Worm (Caenorhabditis elegans) whole organism, midembryonic: ENCODE measurements around the gene Y46B2A.4.
A peak's percentile ranks its signal among the peaks of the same experiment; 100 is the strongest.
"Not testable (repeated sequence)": the region's sequence is repeated elsewhere in the genome, so short reads cannot be mapped to it uniquely, and the experiment has no call there.

ENCODE experiments used
- T22C8.4 ChIP-seq: fragments of 200-800 bp; sonication (Bioruptor generic); IDR thresholded peaks from 2 replicates; pipeline ENCODE4 v1.3.6; 2022; ENCODE audit warnings: missing genetic modification characterization, missing compliant biosample characterization
- cog-1 ChIP-seq: sonication (generic microtip); optimal IDR thresholded peaks from 2 replicates; lab custom pipeline; 2016; ENCODE audit warnings: missing genetic modification characterization, missing compliant biosample characterization
- flt-1 ChIP-seq: fragments of 200-800 bp; sonication (Bioruptor generic); IDR thresholded peaks from 2 replicates; pipeline ENCODE4 v1.3.6; 2022; ENCODE audit warnings: missing genetic modification characterization, missing compliant biosample characterization
- klf-2 ChIP-seq: fragments of 200-800 bp; sonication (Bioruptor generic); conservative IDR thresholded peaks from 2 replicates; pipeline ENCODE4 v1.3.6; 2022; ENCODE audit warnings: missing genetic modification reagents, missing genetic modification characterization, missing compliant biosample characterization
- med-1 ChIP-seq: sonication (generic microtip); optimal IDR thresholded peaks from 2 replicates; lab custom pipeline; 2017; ENCODE audit warnings: missing genetic modification characterization, mild to moderate bottlenecking, missing compliant biosample characterization, antibody characterized with exemption, missing genetic modification reagents; ENCODE audit not compliant: insufficient read depth
- ref-1 ChIP-seq: fragments of 200-800 bp; sonication (Bioruptor generic); conservative IDR thresholded peaks from 2 replicates; pipeline ENCODE4 v1.3.6; 2022; ENCODE audit warnings: missing genetic modification reagents, missing genetic modification characterization, missing compliant biosample characterization
- tab-1 ChIP-seq: fragments of 200-800 bp; sonication (Bioruptor generic); IDR thresholded peaks from 2 replicates; pipeline ENCODE4 v1.3.6; 2022; ENCODE audit warnings: missing genetic modification characterization, missing compliant biosample characterization
- ztf-23 ChIP-seq: fragments of 200-800 bp; sonication (Bioruptor generic); IDR thresholded peaks from 2 replicates; pipeline ENCODE4 v1.3.6; 2022; ENCODE audit warnings: missing genetic modification reagents, missing genetic modification characterization, missing compliant biosample characterization
- ztf-29 ChIP-seq: fragments of 200-800 bp; sonication (Bioruptor generic); IDR thresholded peaks from 2 replicates; pipeline ENCODE4 v1.3.6; 2022; ENCODE audit warnings: missing genetic modification reagents, missing genetic modification characterization, missing compliant biosample characterization

Gene Y46B2A.4

ce11 chrII:843971-844370 lies 17.7 kb upstream of the Y46B2A.4 start, which contains the start of gene F28A10.4:
F28A10.4 (plus strand) TSS chrII:844271.
- TF ChIP-seq T22C8.4 (GFP tag; lab: Robert Waterston, UW) (no peak), med-1 (GFP tag; lab: Kevin White, UChicago) (no peak), ref-1 (no peak), flt-1 (GFP tag; lab: Robert Waterston, UW) (no peak), klf-2 (GFP tag; lab: Robert Waterston, UW) (no peak), cog-1 (tag; lab: Kevin White, UChicago) (no peak), ztf-23 (GFP tag; lab: Robert Waterston, UW) (no peak), tab-1 (no peak), ztf-29 (GFP tag; lab: Robert Waterston, UW) (no peak)

ce11 chrII:845618-846017 lies 16.0 kb upstream of the Y46B2A.4 start, which contains the start of gene F28A10.7:
F28A10.7 (minus strand) TSS chrII:845718.
- no peak for TF ChIP-seq ref-1
- TF ChIP-seq klf-2 (GFP tag; lab: Robert Waterston, UW) = no peak
- TF ChIP-seq ztf-29 (GFP tag; lab: Robert Waterston, UW) = no peak
- TF ChIP-seq flt-1 (GFP tag; lab: Robert Waterston, UW) = no peak
- TF ChIP-seq tab-1 = no peak
- no peak for TF ChIP-seq ztf-23 (GFP tag; lab: Robert Waterston, UW)
- no peak for TF ChIP-seq T22C8.4 (GFP tag; lab: Robert Waterston, UW)
- no peak for TF ChIP-seq med-1 (GFP tag; lab: Kevin White, UChicago)
- TF ChIP-seq cog-1 (tag; lab: Kevin White, UChicago) = no peak

ce11 chrII:848519-848918 lies 13.1 kb upstream of the Y46B2A.4 start, which contains the start of the genes acdh-9 and F28A10.13:
acdh-9 (minus strand) TSS chrII:848603.
F28A10.13 (plus strand) TSS chrII:848812.
- TF ChIP-seq T22C8.4 (GFP tag; lab: Robert Waterston, UW) = no peak

- TF ChIP-seq ztf-29, flt-1, klf-2 (GFP tag; lab: Robert Waterston, UW): not testable (repeated sequence)
Measured at ce11 chrII:850567-850966, 11.1 kb upstream of the Y46B2A.4 start, which contains the start of gene F28A10.5. F28A10.5 (minus strand) TSS chrII:850667.

ce11 chrII:866801-867200 lies 5.1 kb downstream of the Y46B2A.4 start, which contains the start of gene Y46B2A.3:
Y46B2A.3 (minus strand) TSS chrII:866901.
- TF ChIP-seq ztf-29 (GFP tag; lab: Robert Waterston, UW) (no peak), ztf-23 (GFP tag; lab: Robert Waterston, UW) (no peak), klf-2 (GFP tag; lab: Robert Waterston, UW) (no peak), T22C8.4 (GFP tag; lab: Robert Waterston, UW) (no peak), tab-1 (no peak), flt-1 (GFP tag; lab: Robert Waterston, UW) (no peak), ref-1 (no peak), cog-1 (tag; lab: Kevin White, UChicago) (no peak), med-1 (GFP tag; lab: Kevin White, UChicago) (no peak)

DNA sequence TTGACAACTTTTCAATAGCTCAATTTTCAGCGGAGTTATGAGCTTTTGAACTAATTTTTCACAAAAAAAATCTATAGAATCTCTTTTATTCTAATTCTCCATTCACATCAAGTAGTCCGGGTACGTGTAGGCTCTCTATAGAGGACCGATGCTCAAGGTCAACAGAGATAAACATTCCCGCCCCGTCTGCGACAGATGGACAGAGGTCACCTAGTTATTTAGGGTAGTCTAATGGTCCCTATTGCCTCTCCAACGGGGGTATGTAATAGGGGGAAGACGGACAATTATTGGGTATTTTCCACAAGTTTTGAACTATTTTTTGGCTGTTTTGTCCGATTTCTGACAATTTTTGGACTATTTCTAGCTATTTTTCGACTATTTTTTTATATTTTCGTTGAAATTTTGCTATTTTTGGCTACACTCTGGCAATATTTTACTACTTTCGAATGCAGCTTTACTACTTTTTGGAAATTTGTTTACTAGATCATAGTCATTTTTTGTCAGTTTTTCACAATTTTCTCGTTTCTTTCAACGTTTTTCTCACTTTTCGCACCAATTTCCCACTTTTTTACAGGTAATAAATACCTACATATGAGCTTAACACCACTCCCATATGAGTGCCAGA lies 6.7 kb downstream of the Y46B2A.4 start, which contains the start of gene fbxc-51:
TSS of gene fbxc-51 (plus strand) at position 575 of the 625 bp plus-strand sequence.
- TF ChIP-seq klf-2 (GFP tag; lab: Robert Waterston, UW) (no peak), ztf-29 (GFP tag; lab: Robert Waterston, UW) (no peak), ref-1 (no peak), T22C8.4 (GFP tag; lab: Robert Waterston, UW) (no peak)

- no peak for TF ChIP-seq ref-1
- no peak for TF ChIP-seq klf-2 (GFP tag; lab: Robert Waterston, UW)
- TF ChIP-seq T22C8.4 (GFP tag; lab: Robert Waterston, UW) = no peak
- TF ChIP-seq ztf-23 (GFP tag; lab: Robert Waterston, UW) = no peak
- TF ChIP-seq med-1 (GFP tag; lab: Kevin White, UChicago) = no peak
- no peak for TF ChIP-seq cog-1 (tag; lab: Kevin White, UChicago)
- TF ChIP-seq ztf-29 (GFP tag; lab: Robert Waterston, UW) = no peak
- TF ChIP-seq flt-1 (GFP tag; lab: Robert Waterston, UW) = no peak
Measured at ce11 chrII:869316-869715, 7.7 kb downstream of the Y46B2A.4 start.

DNA sequence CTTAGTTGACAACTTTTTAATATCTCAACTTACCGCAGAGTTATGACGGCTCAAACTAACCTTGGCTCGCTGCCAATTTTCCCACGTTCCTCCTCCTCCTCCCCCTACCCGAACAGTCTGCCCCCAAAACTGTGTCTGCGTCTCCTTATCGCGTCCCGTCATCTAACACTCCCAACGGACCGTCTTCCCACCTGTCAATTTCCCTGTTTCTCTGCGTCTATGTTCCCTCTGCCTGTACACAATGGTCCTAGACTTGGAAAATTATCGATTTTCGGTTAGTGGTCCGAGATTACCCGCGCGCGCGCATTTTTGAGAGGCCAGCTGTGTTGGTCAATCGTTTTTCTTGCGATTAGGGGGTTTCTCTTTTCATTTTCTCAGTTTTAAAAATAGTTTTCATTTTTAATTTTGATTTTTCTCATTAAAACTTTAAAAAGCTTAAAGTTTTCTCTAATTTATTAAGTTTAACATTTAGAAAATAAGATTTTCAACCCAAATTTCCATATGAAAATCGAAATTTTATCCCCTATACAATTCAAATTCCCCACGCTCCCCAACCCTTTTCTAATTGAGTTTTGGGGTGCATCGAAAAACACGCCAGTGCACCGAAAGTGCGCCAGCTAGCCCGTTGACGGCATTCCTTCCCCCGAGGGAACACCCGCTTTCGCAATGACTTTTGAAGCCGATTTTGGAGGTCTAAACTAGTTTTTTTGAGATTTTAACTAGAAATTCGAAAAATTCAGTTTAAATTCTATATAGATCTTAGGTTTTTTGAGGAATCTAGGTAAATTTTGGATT lies 11.5 kb downstream of the Y46B2A.4 start, which contains the start of gene alg-2:
TSS of gene alg-2 (plus strand) at position 220 of the 795 bp plus-strand sequence.
- TF ChIP-seq T22C8.4 (GFP tag; lab: Robert Waterston, UW) (peak; percentile 71; the same call in 1 of the 2 replicates), ztf-29 (GFP tag; lab: Robert Waterston, UW) (no peak), med-1 (GFP tag; lab: Kevin White, UChicago) (no peak), flt-1 (GFP tag; lab: Robert Waterston, UW) (0 out of 2 replicates have a peak, but pooled peaks have one; percentile 15), cog-1 (tag; lab: Kevin White, UChicago) (no peak), ztf-23 (GFP tag; lab: Robert Waterston, UW) (no peak), ref-1 (no peak), tab-1 (0 out of 2 replicates have a peak, but pooled peaks have one; percentile 41)

- no peak for TF ChIP-seq cog-1 (tag; lab: Kevin White, UChicago)
- TF ChIP-seq med-1 (GFP tag; lab: Kevin White, UChicago) = no peak
- no peak for TF ChIP-seq ref-1
- TF ChIP-seq tab-1 = no peak
Measured at ce11 chrII:875739-876138, 14.1 kb downstream of the Y46B2A.4 start.
